Fruit fly (Drosophila melanogaster): ENCODE measurements around the gene CG31528.
A peak's percentile ranks its signal among the peaks of the same experiment; 100 is the strongest.

The CG31528 gene

dm6 chr3R:4402884-4403705, 13.1 kb upstream of the CG31528 start, which contains the start of gene lost (continued):
- TF ChIP-seq CG34224 (GFP tag; IDR thresholded peaks at IDR 0.05; ENCODE audit: partially characterized antibody), result peak; percentile 98
- TF ChIP-seq MESR4 (GFP tag; optimal IDR thresholded peaks at IDR 0.05), result peak; percentile 79
- peak; percentile 98 for TF ChIP-seq Scr (GFP tag; IDR thresholded peaks at IDR 0.05; ENCODE audit: partially characterized antibody)
- no peak for TF ChIP-seq psq (GFP tag; optimal IDR thresholded peaks at IDR 0.05)
- peak; percentile 48 for TF ChIP-seq CG10267 (tag; optimal IDR thresholded peaks at IDR 0.05)
- TF ChIP-seq CG2199 (GFP tag; IDR thresholded peaks at IDR 0.05), result peak; percentile 73; the same call in 1 of the 3 replicates
- peak; percentile 44 for TF ChIP-seq stwl (tag; optimal IDR thresholded peaks at IDR 0.05)
- no peak for TF ChIP-seq CG1647 (GFP tag; optimal IDR thresholded peaks at IDR 0.05)
- peak; percentile 35; the same call in 1 of the 3 replicates for TF ChIP-seq CG17361 (GFP tag; IDR thresholded peaks at IDR 0.05)
- no peak for TF ChIP-seq CG6765 (GFP tag; optimal IDR thresholded peaks at IDR 0.05)
- no peak for TF ChIP-seq CG14014 (GFP tag; IDR thresholded peaks at IDR 0.05)
- TF ChIP-seq Atf6 (GFP tag; IDR thresholded peaks at IDR 0.05), result no peak
- peak; percentile 76 for TF ChIP-seq MBD-R2 (GFP tag; IDR thresholded peaks at IDR 0.05)
- TF ChIP-seq CG8765 (GFP tag; IDR thresholded peaks at IDR 0.05), result no peak
- TF ChIP-seq E2f1 (GFP tag; IDR thresholded peaks at IDR 0.05), result no peak
- TF ChIP-seq CG1603 (tag; optimal IDR thresholded peaks at IDR 0.05), result peak; percentile 81
- TF ChIP-seq sens (GFP tag), result peak; percentile 84
- TF ChIP-seq CG12942 (GFP tag; optimal IDR thresholded peaks at IDR 0.05), result no peak
- TF ChIP-seq CG3847 (GFP tag; IDR thresholded peaks at IDR 0.05), result peak; percentile 27; the same call in 1 of the 2 replicates
- no peak for TF ChIP-seq C15 (GFP tag; IDR thresholded peaks at IDR 0.05)
- no peak for TF ChIP-seq CG10431 (GFP tag; optimal IDR thresholded peaks at IDR 0.05)
- no peak for TF ChIP-seq insv (GFP tag; optimal IDR thresholded peaks at IDR 0.05)
- no peak for TF ChIP-seq chm (GFP tag; IDR thresholded peaks at IDR 0.05)
- TF ChIP-seq vvl (GFP tag; IDR thresholded peaks at IDR 0.05), result peak; percentile 56
- peak; percentile 7 for TF ChIP-seq CG13424 (tag; optimal IDR thresholded peaks at IDR 0.05)
- TF ChIP-seq CG9932 (GFP tag; IDR thresholded peaks at IDR 0.05), result peak; percentile 81
- no peak for TF ChIP-seq CG10274 (GFP tag; optimal IDR thresholded peaks at IDR 0.05)
- TF ChIP-seq p53 (GFP tag; optimal IDR thresholded peaks at IDR 0.05), result no peak
- no peak; the same call in 1 of the 2 replicates for TF ChIP-seq CG16779 (GFP tag; IDR thresholded peaks at IDR 0.05)
- TF ChIP-seq peb (GFP tag; IDR thresholded peaks at IDR 0.05), result no peak
- TF ChIP-seq az2 (GFP tag; optimal IDR thresholded peaks at IDR 0.05), result no peak
- no peak for TF ChIP-seq CG7556 (GFP tag; optimal IDR thresholded peaks at IDR 0.05)
- TF ChIP-seq CG18262 (tag; optimal IDR thresholded peaks at IDR 0.05), result peak; percentile 32
- TF ChIP-seq sim (GFP tag; IDR thresholded peaks at IDR 0.05), result no peak
- no peak for TF ChIP-seq CG1792 (GFP tag; optimal IDR thresholded peaks at IDR 0.05)
- peak; percentile 25; the same call in 1 of the 2 replicates for TF ChIP-seq ttk (GFP tag; IDR thresholded peaks at IDR 0.05)
- TF ChIP-seq mirr (GFP tag; optimal IDR thresholded peaks at IDR 0.05), result peak; percentile 19
- TF ChIP-seq Dp (GFP tag; optimal IDR thresholded peaks at IDR 0.05), result peak; percentile 62
- TF ChIP-seq slbo (GFP tag; IDR thresholded peaks at IDR 0.05), result peak; percentile 64
- peak; percentile 47 for TF ChIP-seq Myb (GFP tag; optimal IDR thresholded peaks at IDR 0.05)
- no peak for TF ChIP-seq CG8290 (GFP tag; optimal IDR thresholded peaks at IDR 0.05)
- TF ChIP-seq CG8290 (tag; optimal IDR thresholded peaks at IDR 0.05), result peak; percentile 41 to 71
- no peak for TF ChIP-seq pnt (GFP tag; optimal IDR thresholded peaks at IDR 0.05)
- no peak for TF ChIP-seq kni (GFP tag; optimal IDR thresholded peaks at IDR 0.05)
- TF ChIP-seq Awh (GFP tag; IDR thresholded peaks at IDR 0.05), result no peak
- TF ChIP-seq odd (GFP tag; optimal IDR thresholded peaks at IDR 0.05), result no peak
- TF ChIP-seq CG17359 (tag; optimal IDR thresholded peaks at IDR 0.05), result no peak
- TF ChIP-seq sima (GFP tag; optimal IDR thresholded peaks at IDR 0.05), result no peak
- TF ChIP-seq br (optimal IDR thresholded peaks at IDR 0.05), result no peak
- no peak for TF ChIP-seq ranshi (GFP tag; IDR thresholded peaks at IDR 0.05)
- TF ChIP-seq CG17328 (GFP tag; IDR thresholded peaks at IDR 0.05), result no peak
